Worm (Caenorhabditis elegans) whole organism, mixed stage, embryonic: ENCODE results near the gene col-85.

ENCODE experiments used
- elt-3 ChIP-seq: fragments of 150-350 bp; optimal IDR thresholded peaks from 2 replicates; lab custom pipeline; 2014; ENCODE audit warnings: missing biosample characterization, missing genetic modification characterization
- hlh-1 ChIP-seq: fragments of 150-350 bp; optimal IDR thresholded peaks from 2 replicates; lab custom pipeline; 2014; ENCODE audit warnings: missing biosample characterization, missing genetic modification reagents, missing genetic modification characterization
- lsy-2 ChIP-seq: fragments of 150-350 bp; optimal IDR thresholded peaks from 2 replicates; lab custom pipeline; 2014; ENCODE audit warnings: missing biosample characterization, missing genetic modification characterization
- mab-5 ChIP-seq: fragments of 150-350 bp; optimal IDR thresholded peaks from 2 replicates; lab custom pipeline; 2014; ENCODE audit warnings: missing biosample characterization, missing genetic modification characterization
- mep-1 ChIP-seq: fragments of 150-350 bp; optimal IDR thresholded peaks from 2 replicates; lab custom pipeline; 2017; ENCODE audit warnings: missing biosample characterization, missing genetic modification reagents, missing genetic modification characterization, inconsistent platforms
- nhr-12 ChIP-seq: fragments of 150-350 bp; optimal IDR thresholded peaks from 2 replicates; lab custom pipeline; 2014; ENCODE audit warnings: missing biosample characterization, missing genetic modification characterization
- nhr-237 ChIP-seq: fragments of 150-350 bp; optimal IDR thresholded peaks from 2 replicates; lab custom pipeline; 2014; ENCODE audit warnings: missing biosample characterization, missing genetic modification characterization
- nhr-76 ChIP-seq: sonication (generic microtip); optimal IDR thresholded peaks from 2 replicates; lab custom pipeline; 2017; ENCODE audit warnings: missing biosample characterization, missing genetic modification characterization
- snpc-4 ChIP-seq: fragments of 150-350 bp; optimal IDR thresholded peaks from 2 replicates; lab custom pipeline; 2014; ENCODE audit warnings: missing biosample characterization, missing genetic modification characterization
- unc-120 ChIP-seq: sonication (generic microtip); optimal IDR thresholded peaks from 2 replicates; lab custom pipeline; 2017; ENCODE audit warnings: missing genetic modification characterization, missing compliant biosample characterization; ENCODE audit not compliant: poor library complexity, severe bottlenecking
- unc-39 ChIP-seq: fragments of 150-350 bp; optimal IDR thresholded peaks from 2 replicates; lab custom pipeline; 2014; ENCODE audit warnings: missing biosample characterization, missing genetic modification characterization
- unc-62 ChIP-seq: fragments of 150-350 bp; optimal IDR thresholded peaks from 2 replicates; lab custom pipeline; 2014; ENCODE audit warnings: missing biosample characterization, missing genetic modification reagents, missing genetic modification characterization
- ztf-11 ChIP-seq: fragments of 150-350 bp; optimal IDR thresholded peaks from 2 replicates; lab custom pipeline; 2014; ENCODE audit warnings: missing biosample characterization, missing genetic modification characterization

- TF ChIP-seq mep-1: no peak
- no peak for TF ChIP-seq hlh-1 (tag; lab: Kevin White, UChicago)
- no peak for TF ChIP-seq nhr-12
- TF ChIP-seq snpc-4 (tag; lab: Kevin White, UChicago): no peak
- TF ChIP-seq elt-3: no peak
- no peak for TF ChIP-seq lsy-2 (tag; lab: Kevin White, UChicago)
- no peak for TF ChIP-seq nhr-76 (tag; lab: Kevin White, UChicago)
- TF ChIP-seq unc-62: no peak
- no peak for TF ChIP-seq unc-120 (tag; lab: Kevin White, UChicago)
- no peak for TF ChIP-seq nhr-237
- TF ChIP-seq ztf-11 (tag; lab: Kevin White, UChicago): no peak
- no peak for TF ChIP-seq mab-5 (tag; lab: Kevin White, UChicago)
- no peak for TF ChIP-seq unc-39
These were observed 49.6 kb upstream of the col-85 start, which contains the start of gene F49C5.9 for ce11 chrII:12544533-12544932.
